Fruit fly (Drosophila melanogaster): ENCODE data around the gene CG4887.
A peak's percentile ranks its signal among the peaks of the same experiment; 100 is the strongest.

Gene CG4887

DNA sequence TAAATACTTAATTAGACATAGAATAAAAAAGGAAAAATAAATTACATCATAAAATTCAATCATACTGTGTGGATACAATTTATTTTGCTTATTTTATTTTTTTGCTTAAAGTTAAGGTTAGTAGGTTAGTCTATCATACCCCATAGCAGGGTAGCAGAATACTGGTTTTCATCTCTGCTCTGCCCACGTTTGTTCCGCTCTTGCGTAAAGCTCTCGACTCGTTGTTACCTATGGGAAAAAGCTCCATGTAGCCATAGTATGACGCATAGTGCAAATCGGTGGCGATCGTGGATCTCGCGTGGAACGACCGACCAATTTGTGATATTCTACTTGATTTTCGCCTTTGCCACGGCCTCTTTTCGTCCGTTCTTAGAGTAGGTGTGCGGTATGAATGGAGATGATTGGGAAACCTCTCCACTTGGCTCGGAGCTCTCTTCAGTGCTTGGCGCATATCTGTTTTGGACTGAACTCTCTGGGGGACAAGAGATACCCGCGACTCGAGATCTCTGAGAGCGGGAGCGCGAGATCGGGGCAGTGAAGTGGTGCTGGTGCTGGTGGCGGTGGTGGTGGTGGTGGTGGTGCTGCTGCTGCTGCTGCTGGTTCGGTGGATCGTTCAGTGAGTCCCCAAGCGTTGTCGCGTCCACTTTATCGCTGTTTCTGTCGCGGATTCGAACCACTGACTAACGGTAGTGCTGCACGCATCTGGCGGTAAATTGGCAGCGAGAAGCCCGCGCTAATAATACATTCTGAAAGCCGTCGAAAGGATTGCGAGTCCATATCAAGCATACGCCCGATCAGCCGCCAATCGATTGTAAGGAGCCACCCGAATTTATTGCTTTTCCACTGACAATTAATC lies 13.1 kb downstream of the CG4887 start, which contains the start of gene CG5001 (continued):
- TF ChIP-seq CG12299 (tag; optimal IDR thresholded peaks at IDR 0.05): peak; percentile 81
- peak; percentile 30 for TF ChIP-seq CG3995 (GFP tag; optimal IDR thresholded peaks at IDR 0.05)
- TF ChIP-seq chif (GFP tag; optimal IDR thresholded peaks at IDR 0.05): peak; percentile 57 to 74
- TF ChIP-seq CG32532 (GFP tag; IDR thresholded peaks at IDR 0.05): peak; percentile 95
- peak; percentile 39 for TF ChIP-seq CG30431 (GFP tag; optimal IDR thresholded peaks at IDR 0.05)
- no peak for TF ChIP-seq CG9797 (GFP tag; optimal IDR thresholded peaks at IDR 0.05)
- peak; percentile 64 for TF ChIP-seq CG12104 (GFP tag; optimal IDR thresholded peaks at IDR 0.05)
- TF ChIP-seq Hmr (GFP tag; optimal IDR thresholded peaks at IDR 0.05): peak; percentile 78
- TF ChIP-seq prd (optimal IDR thresholded peaks at IDR 0.05): no peak
- peak; percentile 86 for TF ChIP-seq prd (GFP tag; IDR thresholded peaks at IDR 0.05)
- peak; percentile 51 for TF ChIP-seq YL-1 (GFP tag; optimal IDR thresholded peaks at IDR 0.05)
- peak; percentile 86 for TF ChIP-seq Taf1 (GFP tag; IDR thresholded peaks at IDR 0.05)
- TF ChIP-seq gro (GFP tag; optimal IDR thresholded peaks at IDR 0.05): peak; percentile 67
- peak; percentile 89 for TF ChIP-seq gce (GFP tag; IDR thresholded peaks at IDR 0.05)
- peak; percentile 87 for TF ChIP-seq Fer1 (GFP tag; optimal IDR thresholded peaks at IDR 0.05)
- TF ChIP-seq CG2202 (tag; optimal IDR thresholded peaks at IDR 0.05): peak; percentile 68
- TF ChIP-seq CG14710 (tag; optimal IDR thresholded peaks at IDR 0.05): peak; percentile 76
- peak; percentile 60 for TF ChIP-seq NC2β (GFP tag; optimal IDR thresholded peaks at IDR 0.05)
- peak; percentile 51 for TF ChIP-seq exex (tag; optimal IDR thresholded peaks at IDR 0.05)
- peak; percentile 84 for TF ChIP-seq CG17361 (GFP tag; IDR thresholded peaks at IDR 0.05)
- TF ChIP-seq nerfin-2 (GFP tag; IDR thresholded peaks at IDR 0.05; ENCODE audit: partially characterized antibody): no peak
- no peak for TF ChIP-seq corto (GFP tag; optimal IDR thresholded peaks at IDR 0.05)
- peak; percentile 77 for TF ChIP-seq CG13624 (GFP tag; optimal IDR thresholded peaks at IDR 0.05)
- TF ChIP-seq zen2 (GFP tag; IDR thresholded peaks at IDR 0.05; ENCODE audit: partially characterized antibody): no peak
- TF ChIP-seq CG13775 (GFP tag; optimal IDR thresholded peaks at IDR 0.05): peak; percentile 61
- TF ChIP-seq ara (GFP tag; IDR thresholded peaks at IDR 0.05): peak; percentile 76
- no peak for TF ChIP-seq D (optimal IDR thresholded peaks at IDR 0.05)
- no peak for TF ChIP-seq D (GFP tag; optimal IDR thresholded peaks at IDR 0.05)
- TF ChIP-seq CG18011 (GFP tag; optimal IDR thresholded peaks at IDR 0.05): peak; percentile 57
- no peak for TF ChIP-seq odd (GFP tag; optimal IDR thresholded peaks at IDR 0.05)
- TF ChIP-seq CG5245 (GFP tag; optimal IDR thresholded peaks at IDR 0.05): peak; percentile 82
- no peak for TF ChIP-seq CG1832 (GFP tag; optimal IDR thresholded peaks at IDR 0.05)
- TF ChIP-seq Hey (tag; optimal IDR thresholded peaks at IDR 0.05): no peak
- peak; percentile 74 for TF ChIP-seq CG3847 (GFP tag; IDR thresholded peaks at IDR 0.05)
- peak; percentile 13 for TF ChIP-seq CG8089 (GFP tag; optimal IDR thresholded peaks at IDR 0.05)
- TF ChIP-seq sna (GFP tag; IDR thresholded peaks at IDR 0.05; ENCODE audit: partially characterized antibody): peak; percentile 32; the same call in 1 of the 2 replicates
- TF ChIP-seq CG11398 (GFP tag; optimal IDR thresholded peaks at IDR 0.05): no peak
- peak; percentile 71 for TF ChIP-seq bab2 (GFP tag; optimal IDR thresholded peaks at IDR 0.05)
- no peak for TF ChIP-seq jing (GFP tag; optimal IDR thresholded peaks at IDR 0.05)
- TF ChIP-seq scrt (GFP tag; optimal IDR thresholded peaks at IDR 0.05): no peak
- TF ChIP-seq dmrt11E (tag; optimal IDR thresholded peaks at IDR 0.05): peak; percentile 58
- peak; percentile 96 for TF ChIP-seq vvl (GFP tag; IDR thresholded peaks at IDR 0.05)
- TF ChIP-seq Ravus (GFP tag; IDR thresholded peaks at IDR 0.05): peak; percentile 36; the same call in 1 of the 2 replicates
- TF ChIP-seq CG9215 (GFP tag; IDR thresholded peaks at IDR 0.05): peak; percentile 76
- TF ChIP-seq CG10565 (GFP tag; optimal IDR thresholded peaks at IDR 0.05): no peak
- peak; percentile 77 for TF ChIP-seq Six4 (GFP tag; optimal IDR thresholded peaks at IDR 0.05)
- TF ChIP-seq mld (GFP tag; IDR thresholded peaks at IDR 0.05; ENCODE audit: partially characterized antibody): no peak
- 0 out of 3 replicates have a peak, but pooled peaks have one; percentile 22 for TF ChIP-seq HLH4C (GFP tag; IDR thresholded peaks at IDR 0.05; ENCODE audit: partially characterized antibody)
- peak; percentile 87 for TF ChIP-seq CG8924 (tag; optimal IDR thresholded peaks at IDR 0.05)
